Worm (Caenorhabditis elegans) whole organism, young adult: ENCODE measurements around the gene smim-14.

Experiments used
- ama-1 ChIP-seq, 3 experiments: fragments of 150-350 bp in 1 of 3; sonication (generic microtip) in 2 of 3; optimal IDR thresholded peaks; 2 replicates each; lab custom pipeline; 2014 to 2018; ENCODE audit warnings: missing biosample characterization in 2 of 3, missing genetic modification characterization in 2 of 3, missing genetic modification reagents in 2 of 3
- ccch-3 ChIP-seq: fragments of 200-800 bp; sonication (Bioruptor generic); optimal IDR thresholded peaks from 2 replicates; lab custom pipeline; 2018; ENCODE audit warnings: mild to moderate bottlenecking, missing genetic modification characterization, missing compliant biosample characterization
- ceh-100 ChIP-seq: fragments of 200-800 bp; sonication (Bioruptor generic); IDR thresholded peaks from 2 replicates; pipeline ENCODE4 v1.3.6; 2022; ENCODE audit warnings: missing genetic modification reagents, missing genetic modification characterization, missing compliant biosample characterization
- hsf-1 ChIP-seq: fragments of 200-800 bp; sonication (Bioruptor generic); IDR thresholded peaks from 2 replicates; pipeline ENCODE4 v1.3.6; 2022; ENCODE audit warnings: missing genetic modification reagents, missing genetic modification characterization, missing compliant biosample characterization

DNA sequence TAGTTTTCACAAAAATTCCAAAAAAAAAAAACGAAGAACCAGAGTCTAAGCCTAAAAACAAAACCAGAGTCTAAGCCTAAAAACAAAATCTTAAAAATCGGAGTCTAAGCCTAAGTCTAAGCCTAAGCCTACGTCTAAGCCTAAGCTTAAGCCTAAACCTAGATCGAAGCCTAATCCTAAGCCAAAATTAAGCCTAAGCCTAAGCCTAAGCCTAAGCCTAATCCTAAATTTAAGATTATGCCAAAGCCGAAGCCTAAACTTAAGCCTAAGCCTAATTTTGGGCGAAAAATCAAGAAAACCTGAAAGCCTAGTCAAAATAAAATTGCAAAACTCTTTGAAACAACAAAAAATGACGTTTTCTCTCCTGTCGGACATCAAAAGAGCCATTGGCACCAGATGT, 7.8 kb upstream of the smim-14 start:
- no peak for TF ChIP-seq ama-1 (optimal IDR thresholded peaks at IDR 0.05; lab: Kevin White, UChicago)
- TF ChIP-seq ama-1 (GFP tag; optimal IDR thresholded peaks at IDR 0.05; lab: Kevin White, UChicago), result no peak
- TF ChIP-seq ccch-3 (GFP tag; lab: Kevin White, UChicago), result no peak
- TF ChIP-seq ceh-100 (GFP tag; lab: Robert Waterston, UW), result no peak
- no peak for TF ChIP-seq hsf-1 (GFP tag; lab: Robert Waterston, UW)
